Fruit fly (Drosophila melanogaster) Kc167 (cell line): ENCODE results near the gene CG14646.

Experiments
- Myc ChIP-seq: fragments of >200 bp; optimal IDR thresholded peaks from 2 replicates; lab custom pipeline; 2017; ENCODE audit warnings: missing external identifiers
- Sin3A ChIP-seq: fragments of >200 bp; optimal IDR thresholded peaks from 2 replicates; lab custom pipeline; 2018; ENCODE audit warnings: missing external identifiers
- h ChIP-seq: fragments of >200 bp; optimal IDR thresholded peaks from 3 replicates; lab custom pipeline; 2018; ENCODE audit warnings: missing external identifiers
- insv ChIP-seq: fragments of >200 bp; optimal IDR thresholded peaks from 3 replicates; lab custom pipeline; 2018; ENCODE audit warnings: missing external identifiers
- psq ChIP-seq: fragments of >200 bp; optimal IDR thresholded peaks from 2 replicates; lab custom pipeline; 2017; ENCODE audit warnings: missing external identifiers
- ttk ChIP-seq: sonication (Bioruptor generic); optimal IDR thresholded peaks from 2 replicates; lab custom pipeline; 2017; ENCODE audit warnings: missing external identifiers

The CG14646 gene

DNA sequence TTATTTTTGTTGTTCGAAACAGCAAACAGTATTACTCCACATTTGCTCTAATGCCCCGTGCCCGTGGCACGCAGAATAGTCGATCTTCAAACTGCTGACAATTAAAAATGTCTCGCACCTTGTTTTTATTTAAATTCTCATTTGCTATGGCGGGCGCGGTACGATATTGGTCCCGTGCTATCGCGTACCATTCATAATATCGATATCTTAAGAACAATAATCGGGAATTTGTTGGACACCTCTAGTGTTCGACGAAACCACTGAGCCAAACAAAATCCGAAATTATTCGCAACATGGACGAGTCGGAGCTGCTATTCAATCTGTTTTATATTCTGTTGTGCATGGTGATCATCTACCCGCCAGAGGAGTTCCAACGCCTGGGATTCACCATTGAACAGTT lies at the start of gene CG14646:
Gene CG14646, plus strand, starts transcription at position 234 of the 400 bp plus-strand sequence.
- TF ChIP-seq Myc (lab: Kevin White, UChicago) (no peak), insv (lab: Kevin White, UChicago) (no peak), h (lab: Kevin White, UChicago) (no peak), Sin3A (lab: Kevin White, UChicago) (no peak), psq (lab: Kevin White, UChicago) (no peak), ttk (lab: Kevin White, UChicago) (no peak)

DNA sequence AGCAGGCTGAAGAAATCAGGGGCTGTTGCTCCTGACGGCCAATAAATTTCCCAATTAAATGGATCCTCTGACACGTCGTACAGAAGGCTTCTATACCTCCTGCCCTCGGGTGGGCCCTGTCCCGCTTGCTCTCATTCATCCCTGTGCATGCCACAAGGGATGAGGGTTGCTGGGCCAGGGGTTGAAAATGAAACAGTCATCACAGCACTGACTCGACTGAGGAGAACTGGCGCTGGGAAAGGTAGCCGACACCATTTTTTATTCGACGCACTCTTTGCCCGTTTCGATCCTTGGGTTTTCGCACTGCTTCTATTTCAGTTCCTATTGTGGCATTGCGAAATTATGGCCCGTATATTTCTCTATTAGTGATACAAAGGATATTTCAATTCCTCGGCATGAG lies 49.0 kb upstream of the CG14646 start:
- no peak for TF ChIP-seq psq (lab: Kevin White, UChicago)
- TF ChIP-seq insv (lab: Kevin White, UChicago): no peak
- TF ChIP-seq Myc (lab: Kevin White, UChicago): no peak
- TF ChIP-seq h (lab: Kevin White, UChicago): no peak
- no peak for TF ChIP-seq Sin3A (lab: Kevin White, UChicago)
- no peak for TF ChIP-seq ttk (lab: Kevin White, UChicago)

dm6 chr3R:4346636-4347035 lies 43.5 kb upstream of the CG14646 start, which contains the start of gene hkb:
Gene hkb (minus strand): TSS chr3R:4346646.
- TF ChIP-seq ttk (lab: Kevin White, UChicago): no peak
- no peak for TF ChIP-seq insv (lab: Kevin White, UChicago)
- TF ChIP-seq psq (lab: Kevin White, UChicago): no peak
- TF ChIP-seq Myc (lab: Kevin White, UChicago): no peak
- no peak for TF ChIP-seq h (lab: Kevin White, UChicago)
- TF ChIP-seq Sin3A (lab: Kevin White, UChicago): no peak

dm6 chr3R:4348197-4348814 lies 41.9 kb upstream of the CG14646 start:
- TF ChIP-seq insv (lab: Kevin White, UChicago) (no peak), psq (lab: Kevin White, UChicago) (no peak), Myc (lab: Kevin White, UChicago) (no peak), h (lab: Kevin White, UChicago) (no peak), ttk (lab: Kevin White, UChicago) (no peak), Sin3A (lab: Kevin White, UChicago) (no peak)

DNA sequence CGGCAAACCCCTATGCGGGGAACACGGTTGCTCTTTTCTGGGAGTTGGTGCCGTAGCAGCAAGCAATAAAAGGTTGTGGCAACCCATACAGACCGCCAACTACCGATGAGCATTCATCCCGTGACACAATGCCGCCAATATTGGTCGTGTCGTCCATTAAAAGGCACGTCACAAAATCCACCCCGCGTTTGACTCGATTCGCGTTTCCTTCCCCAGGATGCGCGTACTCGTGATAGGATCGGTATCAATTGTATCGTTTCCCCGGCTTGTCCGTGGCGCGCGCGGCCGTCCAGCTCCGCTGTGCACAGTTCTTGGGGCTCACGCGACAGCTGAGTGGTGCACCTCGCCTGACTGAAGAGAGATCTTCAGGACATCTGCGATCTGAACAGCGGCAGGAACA lies 40.0 kb upstream of the CG14646 start:
- TF ChIP-seq Myc (lab: Kevin White, UChicago) (no peak), Sin3A (lab: Kevin White, UChicago) (no peak), insv (lab: Kevin White, UChicago) (no peak), psq (lab: Kevin White, UChicago) (no peak)

DNA sequence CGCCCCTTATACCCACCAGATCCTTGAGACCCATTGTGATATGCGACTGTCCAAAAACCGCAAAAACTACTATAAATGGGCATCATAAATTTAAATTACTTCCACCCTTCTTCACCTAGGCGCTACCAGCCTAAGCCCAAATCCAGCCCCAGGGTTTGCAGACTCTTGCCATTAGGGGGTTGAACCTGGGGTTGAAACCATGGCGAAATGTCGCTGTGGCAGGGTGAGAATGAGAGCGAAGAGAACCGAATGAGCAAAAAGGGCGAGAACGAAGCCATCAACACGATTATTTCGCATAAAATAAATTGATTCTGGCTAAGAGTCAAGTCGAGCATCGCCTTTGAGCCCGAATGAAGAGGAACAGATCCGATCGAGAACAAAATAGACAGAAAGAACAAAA lies 36.6 kb upstream of the CG14646 start:
- no peak for TF ChIP-seq Sin3A (lab: Kevin White, UChicago)
- no peak for TF ChIP-seq Myc (lab: Kevin White, UChicago)
- TF ChIP-seq psq (lab: Kevin White, UChicago): no peak
- no peak for TF ChIP-seq insv (lab: Kevin White, UChicago)
- TF ChIP-seq ttk (lab: Kevin White, UChicago): no peak
- TF ChIP-seq h (lab: Kevin White, UChicago): no peak

DNA sequence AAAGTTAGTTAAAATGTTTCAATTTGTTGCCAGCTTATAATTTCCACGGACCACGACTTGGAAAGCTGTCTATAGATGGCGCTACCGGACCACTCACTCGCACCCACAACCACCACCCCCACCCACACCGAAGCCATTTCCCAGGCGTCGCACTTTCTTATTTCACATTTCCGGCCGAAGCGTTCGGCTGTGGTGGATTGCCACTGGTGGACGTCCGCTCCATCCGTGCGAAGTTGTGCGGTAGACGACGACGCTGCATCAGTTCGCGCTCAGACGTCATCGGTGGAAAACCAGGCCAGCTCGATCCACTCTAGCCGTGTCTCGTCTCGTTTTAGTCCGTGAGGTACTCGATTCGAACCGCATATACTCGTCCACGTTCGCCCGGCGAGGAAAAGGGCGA lies 30.5 kb upstream of the CG14646 start, which contains the start of gene CG1090:
Gene CG1090, plus strand, starts transcription at position 259 of the 400 bp plus-strand sequence.
- no peak for TF ChIP-seq ttk (lab: Kevin White, UChicago)
- no peak for TF ChIP-seq psq (lab: Kevin White, UChicago)
- no peak for TF ChIP-seq h (lab: Kevin White, UChicago)
- TF ChIP-seq Sin3A (lab: Kevin White, UChicago): no peak
- TF ChIP-seq insv (lab: Kevin White, UChicago): no peak
- no peak for TF ChIP-seq Myc (lab: Kevin White, UChicago)

DNA sequence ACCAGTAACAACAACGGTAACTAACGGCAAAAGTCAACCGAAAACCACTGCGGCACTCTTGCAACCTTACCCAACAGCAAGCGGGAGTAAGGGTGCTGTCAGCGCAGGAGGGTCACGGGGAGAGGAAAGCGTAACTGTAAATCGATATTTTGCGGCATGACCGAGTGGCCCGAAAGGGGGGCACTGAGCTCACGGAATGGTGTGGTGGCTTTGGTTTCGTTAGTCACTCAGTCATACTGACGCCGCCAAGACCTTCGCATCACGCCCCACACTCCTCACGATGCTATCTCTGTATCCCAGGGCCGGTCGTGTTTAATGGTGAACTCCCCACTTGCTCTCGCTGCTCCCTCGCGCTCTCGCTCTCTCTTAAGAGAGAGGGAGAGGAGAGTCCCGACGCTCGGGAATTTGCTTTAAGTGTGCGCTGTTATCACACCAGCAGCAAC lies 29.5 kb upstream of the CG14646 start:
- TF ChIP-seq Myc (lab: Kevin White, UChicago) (no peak), h (lab: Kevin White, UChicago) (no peak), psq (lab: Kevin White, UChicago) (no peak), ttk (lab: Kevin White, UChicago) (no peak), insv (lab: Kevin White, UChicago) (no peak), Sin3A (lab: Kevin White, UChicago) (no peak)

DNA sequence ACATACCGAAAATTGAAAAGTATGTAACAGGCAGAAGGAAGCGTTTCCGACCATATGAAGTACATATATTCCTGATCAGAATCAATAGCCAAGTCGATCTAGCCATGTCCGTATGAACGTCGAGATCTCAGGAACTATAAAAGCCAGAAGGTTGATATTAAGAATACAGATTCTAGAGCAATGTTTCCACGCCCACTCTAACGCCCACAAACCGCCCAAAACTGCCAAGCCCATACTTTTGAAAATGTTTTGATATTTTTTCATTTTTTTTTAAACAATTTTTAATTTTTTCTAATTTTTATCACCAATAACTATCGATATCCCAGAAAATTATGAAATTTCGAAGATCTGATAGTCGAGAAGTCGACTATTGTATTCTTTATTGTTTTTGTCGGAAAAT lies 28.2 kb upstream of the CG14646 start:
- TF ChIP-seq ttk (lab: Kevin White, UChicago) (no peak), psq (lab: Kevin White, UChicago) (no peak), Sin3A (lab: Kevin White, UChicago) (no peak), h (lab: Kevin White, UChicago) (no peak), insv (lab: Kevin White, UChicago) (no peak), Myc (lab: Kevin White, UChicago) (no peak)

DNA sequence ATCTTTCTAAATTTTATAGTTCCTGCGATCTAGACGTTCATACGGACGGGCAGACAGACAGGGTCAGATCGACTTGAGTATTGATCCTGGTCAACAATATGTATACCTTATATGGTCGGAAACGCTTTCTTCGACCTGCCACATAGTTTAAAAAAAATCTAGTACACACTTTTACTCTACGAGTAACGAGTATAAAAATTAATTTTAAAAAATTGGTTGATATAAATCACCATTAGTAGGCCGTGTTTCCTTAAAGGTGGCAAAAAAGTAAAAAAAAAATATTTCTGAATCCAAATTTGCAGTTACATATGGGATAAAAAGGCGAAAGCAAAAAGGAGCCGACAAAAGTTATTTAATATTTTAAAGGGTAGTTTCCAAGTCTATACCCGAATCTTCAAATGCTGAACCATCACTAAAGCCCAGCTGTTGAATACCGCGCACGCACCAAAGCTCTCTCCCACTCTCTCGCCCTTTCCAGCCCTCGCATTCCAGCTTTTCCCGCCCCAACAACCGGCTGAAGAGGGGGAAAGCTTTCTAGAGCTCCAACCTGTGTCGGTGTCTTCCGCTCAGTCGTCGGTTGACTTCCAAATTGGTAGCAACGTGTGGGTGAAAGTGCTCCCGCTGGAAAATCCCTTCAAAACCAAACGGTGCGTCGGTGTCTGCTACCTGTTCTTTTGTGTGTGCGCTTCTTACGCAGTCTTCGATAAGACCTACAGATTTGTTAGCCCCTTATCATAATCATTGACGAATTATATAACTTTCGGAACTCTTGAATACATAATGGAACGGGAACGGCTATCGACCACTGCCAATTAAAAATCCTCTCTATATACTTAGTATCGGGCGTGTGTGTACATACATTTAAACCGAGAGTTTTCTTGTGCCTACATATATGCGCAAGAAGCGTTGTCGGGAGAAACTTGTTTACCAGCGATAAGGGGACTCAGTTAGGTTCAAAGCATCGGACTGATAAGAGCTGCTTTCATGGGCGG lies 11.5 kb upstream of the CG14646 start, which contains the start of gene Sfxn1-3:
Gene Sfxn1-3, plus strand, starts transcription at position 238 of the 992 bp plus-strand sequence.
- TF ChIP-seq h (lab: Kevin White, UChicago): no peak
